Worm (Caenorhabditis elegans): ENCODE results near the gene srx-42.

The srx-42 gene

DNA sequence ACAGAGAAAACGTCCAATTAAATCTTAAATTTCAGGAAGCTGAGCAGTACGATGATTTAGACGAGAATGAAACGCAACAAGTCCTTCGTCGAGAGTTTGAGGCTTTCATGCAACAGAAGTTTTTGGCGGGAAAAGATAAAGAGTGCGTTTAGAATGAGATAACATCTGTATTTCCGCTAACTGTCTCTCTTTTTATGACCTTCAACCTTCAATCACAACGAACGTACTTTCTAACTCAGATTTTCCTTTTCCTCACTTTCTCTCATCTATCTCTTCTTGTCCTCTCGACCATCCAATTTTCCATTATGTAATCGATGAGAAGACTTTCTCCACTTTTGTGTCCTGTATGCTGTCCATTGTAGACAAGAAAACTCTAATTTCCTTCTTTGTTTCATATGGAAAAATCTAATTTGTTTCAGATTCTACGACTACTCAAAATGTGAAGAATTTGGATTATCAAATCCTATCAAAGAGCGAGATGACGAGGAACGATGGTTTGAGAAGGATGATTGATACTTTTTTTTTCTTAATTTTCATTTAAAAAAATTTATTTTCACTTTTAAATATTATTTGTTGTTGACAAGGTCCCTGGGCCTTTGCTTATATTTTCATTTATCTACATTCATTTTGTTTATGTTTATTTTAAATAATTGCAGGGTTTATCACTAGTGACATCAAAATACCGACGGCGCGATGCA lies 42.6 kb downstream of the srx-42 start, which contains the start of gene sao-1:
Gene sao-1, plus strand, starts transcription at position 648 of the 698 bp plus-strand sequence.
- peak; percentile 5 for TF ChIP-seq nhr-28 (tag; optimal IDR thresholded peaks at IDR 0.05)
- TF ChIP-seq ceh-82 (tag; optimal IDR thresholded peaks at IDR 0.05) = no peak
- peak; percentile 29 for TF ChIP-seq nhr-25 (tag; optimal IDR thresholded peaks at IDR 0.05; ENCODE audit: borderline replicate concordance, insufficient read depth)
